Fruit fly (Drosophila melanogaster) whole organism, embryonic: ENCODE measurements around the gene CG12608.

Experiments
- Aef1 ChIP-seq: fragments of 200-800 bp; sonication (Bioruptor generic); IDR thresholded peaks from 3 replicates; pipeline ENCODE4 v1.3.6; 2022; ENCODE audit warnings: missing biosample characterization, missing genetic modification characterization
- C15 ChIP-seq: fragments of 200-800 bp; sonication (Bioruptor generic); IDR thresholded peaks from 3 replicates; pipeline ENCODE4 v1.3.6; 2022; ENCODE audit warnings: missing biosample characterization, missing genetic modification characterization
- CG10462 ChIP-seq: fragments of 200-800 bp; sonication (Bioruptor generic); optimal IDR thresholded peaks from 2 replicates; lab custom pipeline; 2016; ENCODE audit warnings: missing biosample characterization, missing genetic modification characterization
- CG10959 ChIP-seq: fragments of 200-800 bp; sonication (Bioruptor generic); IDR thresholded peaks from 2 replicates; pipeline ENCODE4 v1.3.6; 2022; ENCODE audit warnings: missing biosample characterization, missing genetic modification characterization
- CG10979 ChIP-seq: fragments of 200-800 bp; sonication (Bioruptor generic); optimal IDR thresholded peaks from 2 replicates; lab custom pipeline; 2018; ENCODE audit warnings: missing biosample characterization, mild to moderate bottlenecking, missing genetic modification characterization, moderate library complexity
- CG11247 ChIP-seq: fragments of 200-800 bp; sonication (Bioruptor generic); IDR thresholded peaks from 2 replicates; pipeline ENCODE4 v1.3.6; 2022; ENCODE audit warnings: missing biosample characterization, missing genetic modification characterization
- CG12104 ChIP-seq: fragments of 200-800 bp; sonication (Bioruptor generic); optimal IDR thresholded peaks from 3 replicates; lab custom pipeline; 2016; ENCODE audit warnings: missing biosample characterization, missing genetic modification characterization
- CG12155 ChIP-seq: fragments of 200-800 bp; sonication (Bioruptor generic); optimal IDR thresholded peaks from 3 replicates; lab custom pipeline; 2016; ENCODE audit warnings: missing biosample characterization, missing genetic modification characterization
- CG15696 ChIP-seq: fragments of 200-800 bp; sonication (Bioruptor generic); optimal IDR thresholded peaks from 2 replicates; lab custom pipeline; 2019; ENCODE audit warnings: missing biosample characterization, mild to moderate bottlenecking, missing genetic modification characterization, moderate library complexity
- CG17328 ChIP-seq: fragments of 200-800 bp; sonication (Bioruptor generic); IDR thresholded peaks from 2 replicates; pipeline ENCODE4 v1.3.6; 2022; ENCODE audit warnings: missing biosample characterization, missing genetic modification characterization
- CG17568 ChIP-seq: fragments of 200-800 bp; sonication (Bioruptor generic); optimal IDR thresholded peaks from 2 replicates; lab custom pipeline; 2018; ENCODE audit warnings: missing biosample characterization, mild to moderate bottlenecking, missing genetic modification characterization, moderate library complexity
- CG17912 ChIP-seq: fragments of 200-800 bp; sonication (Bioruptor generic); optimal IDR thresholded peaks from 2 replicates; lab custom pipeline; 2018; ENCODE audit warnings: missing biosample characterization, mild to moderate bottlenecking, missing genetic modification characterization
- CG31224 ChIP-seq: fragments of 200-800 bp; sonication (Bioruptor generic); IDR thresholded peaks from 2 replicates; pipeline ENCODE4 v1.3.6; 2022; ENCODE audit warnings: missing biosample characterization, missing genetic modification characterization
- CG3163 ChIP-seq: fragments of 200-800 bp; sonication (Bioruptor generic); optimal IDR thresholded peaks from 3 replicates; lab custom pipeline; 2016; ENCODE audit warnings: missing biosample characterization, missing genetic modification characterization
- CG42726 ChIP-seq: fragments of 200-800 bp; sonication (Bioruptor generic); IDR thresholded peaks from 2 replicates; pipeline ENCODE4 v1.3.6; 2022; ENCODE audit warnings: missing biosample characterization, missing genetic modification characterization; ENCODE audit not compliant: partially characterized antibody
- CG4360 ChIP-seq: fragments of 200-800 bp; sonication (Bioruptor generic); IDR thresholded peaks from 2 replicates; pipeline ENCODE4 v1.3.6; 2022; ENCODE audit warnings: missing biosample characterization, missing genetic modification characterization
- CG4617 ChIP-seq: fragments of 200-800 bp; sonication (Bioruptor generic); optimal IDR thresholded peaks from 3 replicates; lab custom pipeline; 2016; ENCODE audit warnings: missing biosample characterization, missing genetic modification characterization, borderline replicate concordance
- CG8944 ChIP-seq: fragments of 200-800 bp; sonication (Bioruptor generic); optimal IDR thresholded peaks from 3 replicates; lab custom pipeline; 2016; ENCODE audit warnings: missing biosample characterization, missing genetic modification characterization
- E2f2 ChIP-seq: fragments of 200-800 bp; sonication (Bioruptor generic); IDR thresholded peaks from 2 replicates; pipeline ENCODE4 v1.3.6; 2022; ENCODE audit warnings: missing biosample characterization, missing genetic modification characterization
- H2.0 ChIP-seq: fragments of 200-800 bp; sonication (Bioruptor generic); IDR thresholded peaks from 2 replicates; pipeline ENCODE4 v1.3.6; 2022; ENCODE audit warnings: missing biosample characterization, missing genetic modification characterization
- Hand ChIP-seq: fragments of 200-800 bp; sonication (Bioruptor generic); optimal IDR thresholded peaks from 2 replicates; lab custom pipeline; 2017; ENCODE audit warnings: mild to moderate bottlenecking, missing biosample characterization, missing genetic modification reagents, missing genetic modification characterization
- Hsf ChIP-seq: fragments of 200-800 bp; sonication (Bioruptor generic); optimal IDR thresholded peaks from 3 replicates; lab custom pipeline; 2016; ENCODE audit warnings: missing biosample characterization, missing genetic modification characterization
- Mad ChIP-seq: fragments of 200-800 bp; sonication (Bioruptor generic); optimal IDR thresholded peaks from 2 replicates; lab custom pipeline; 2016; ENCODE audit warnings: missing biosample characterization, missing genetic modification characterization
- Meics ChIP-seq: fragments of 200-800 bp; sonication (Bioruptor generic); optimal IDR thresholded peaks from 2 replicates; lab custom pipeline; 2017; ENCODE audit warnings: missing biosample characterization, mild to moderate bottlenecking, missing genetic modification characterization
- Mrtf ChIP-seq: fragments of 200-800 bp; sonication (Bioruptor generic); IDR thresholded peaks from 3 replicates; pipeline ENCODE4 v1.3.6; 2022; ENCODE audit warnings: missing biosample characterization, missing genetic modification characterization
- Myb ChIP-seq: fragments of 200-800 bp; sonication (Bioruptor generic); optimal IDR thresholded peaks from 2 replicates; lab custom pipeline; 2016; ENCODE audit warnings: missing biosample characterization, missing genetic modification characterization
- Oaz ChIP-seq: fragments of 200-800 bp; sonication (Bioruptor generic); IDR thresholded peaks from 2 replicates; pipeline ENCODE4 v1.3.6; 2022; ENCODE audit warnings: missing biosample characterization, missing genetic modification characterization
- Poxn ChIP-seq: fragments of 200-800 bp; sonication (Bioruptor generic); IDR thresholded peaks from 2 replicates; pipeline ENCODE4 v1.3.6; 2022; ENCODE audit warnings: missing biosample characterization, missing genetic modification characterization
- Sin3A ChIP-seq: fragments of >200 bp; optimal IDR thresholded peaks from 2 replicates; lab custom pipeline; 2018
- ac ChIP-seq: fragments of 200-800 bp; sonication (Bioruptor generic); optimal IDR thresholded peaks from 3 replicates; lab custom pipeline; 2017; ENCODE audit warnings: missing biosample characterization, mild to moderate bottlenecking, missing genetic modification characterization
- aop ChIP-seq: fragments of 200-800 bp; sonication (Bioruptor generic); IDR thresholded peaks from 2 replicates; pipeline ENCODE4 v1.3.6; 2022; ENCODE audit warnings: missing biosample characterization, missing genetic modification characterization
- ash1 ChIP-seq: fragments of 200-800 bp; sonication (Bioruptor generic); optimal IDR thresholded peaks from 2 replicates; lab custom pipeline; 2018; ENCODE audit warnings: missing biosample characterization, mild to moderate bottlenecking, missing genetic modification characterization
- cato ChIP-seq: fragments of 200-800 bp; sonication (Bioruptor generic); optimal IDR thresholded peaks from 2 replicates; lab custom pipeline; 2016; ENCODE audit warnings: missing biosample characterization, missing genetic modification characterization, borderline replicate concordance
- cwo ChIP-seq: fragments of 200-800 bp; sonication (Bioruptor generic); optimal IDR thresholded peaks from 3 replicates; lab custom pipeline; 2017; ENCODE audit warnings: missing biosample characterization, missing genetic modification characterization, mild to moderate bottlenecking, moderate library complexity, missing genetic modification reagents
- disco-r ChIP-seq: fragments of 200-800 bp; sonication (Bioruptor generic); optimal IDR thresholded peaks from 2 replicates; lab custom pipeline; 2016; ENCODE audit warnings: missing biosample characterization, missing genetic modification characterization
- dmrt99B ChIP-seq: fragments of 200-800 bp; sonication (Bioruptor generic); optimal IDR thresholded peaks from 2 replicates; lab custom pipeline; 2018; ENCODE audit warnings: missing biosample characterization, mild to moderate bottlenecking, missing genetic modification characterization, moderate library complexity
- gro ChIP-seq: fragments of 200-800 bp; sonication (Bioruptor generic); optimal IDR thresholded peaks from 2 replicates; lab custom pipeline; 2016; ENCODE audit warnings: missing biosample characterization, missing genetic modification characterization
- jigr1 ChIP-seq: fragments of 200-800 bp; sonication (Bioruptor generic); IDR thresholded peaks from 3 replicates; pipeline ENCODE4 v1.3.6; 2022; ENCODE audit warnings: missing biosample characterization, missing genetic modification characterization
- mirr ChIP-seq: fragments of 200-800 bp; sonication (Bioruptor generic); optimal IDR thresholded peaks from 3 replicates; lab custom pipeline; 2018; ENCODE audit warnings: missing biosample characterization, mild to moderate bottlenecking, missing genetic modification characterization
- nerfin-1 ChIP-seq: fragments of 200-800 bp; sonication (Bioruptor generic); optimal IDR thresholded peaks from 3 replicates; lab custom pipeline; 2019; ENCODE audit warnings: missing biosample characterization, mild to moderate bottlenecking, missing genetic modification characterization, moderate library complexity
- oc ChIP-seq: fragments of 200-800 bp; sonication (Bioruptor generic); optimal IDR thresholded peaks from 2 replicates; lab custom pipeline; 2018; ENCODE audit warnings: missing biosample characterization, mild to moderate bottlenecking, missing genetic modification characterization, moderate library complexity
- org-1 ChIP-seq: fragments of 200-800 bp; sonication (Bioruptor generic); optimal IDR thresholded peaks from 2 replicates; lab custom pipeline; 2017; ENCODE audit warnings: missing biosample characterization, missing genetic modification characterization
- p53 ChIP-seq: fragments of 200-800 bp; sonication (Bioruptor generic); optimal IDR thresholded peaks from 2 replicates; lab custom pipeline; 2016; ENCODE audit warnings: missing biosample characterization, missing genetic modification characterization
- pita ChIP-seq: fragments of 200-800 bp; sonication (Bioruptor generic); optimal IDR thresholded peaks from 2 replicates; lab custom pipeline; 2017; ENCODE audit warnings: missing biosample characterization, mild to moderate bottlenecking, missing genetic modification characterization
- salm ChIP-seq: fragments of 200-800 bp; sonication (Bioruptor generic); optimal IDR thresholded peaks from 2 replicates; lab custom pipeline; 2018; ENCODE audit warnings: missing biosample characterization, mild to moderate bottlenecking, missing genetic modification characterization
- sens ChIP-seq: fragments of 200-800 bp; sonication (Bioruptor generic); peaks from one replicate; lab custom pipeline; 2016; ENCODE audit warnings: missing biosample characterization, missing genetic modification characterization
- so ChIP-seq: fragments of 200-800 bp; sonication (Bioruptor generic); IDR thresholded peaks from 3 replicates; pipeline ENCODE4 v1.3.6; 2022; ENCODE audit warnings: missing biosample characterization, missing genetic modification characterization
- tup ChIP-seq: fragments of 200-800 bp; sonication (Bioruptor generic); optimal IDR thresholded peaks from 2 replicates; lab custom pipeline; 2016; ENCODE audit warnings: missing biosample characterization, mild to moderate bottlenecking, missing genetic modification characterization, moderate library complexity
- tx ChIP-seq: fragments of 200-800 bp; sonication (Bioruptor generic); optimal IDR thresholded peaks from 2 replicates; lab custom pipeline; 2016; ENCODE audit warnings: missing biosample characterization, missing genetic modification characterization
- wek ChIP-seq: fragments of 200-800 bp; sonication (Bioruptor generic); optimal IDR thresholded peaks from 3 replicates; lab custom pipeline; 2018; ENCODE audit warnings: missing biosample characterization, mild to moderate bottlenecking, missing genetic modification characterization, moderate library complexity
- yki ChIP-seq: fragments of >200 bp; optimal IDR thresholded peaks from 3 replicates; lab custom pipeline; 2018
- zfh1 ChIP-seq: fragments of 200-800 bp; sonication (Bioruptor generic); IDR thresholded peaks from 3 replicates; pipeline ENCODE4 v1.3.6; 2022; ENCODE audit warnings: missing biosample characterization, missing genetic modification characterization

Gene CG12608

dm6 chrX:15323302-15323880 is 21.0 kb downstream of the CG12608 start (continued):
- peak; percentile 60 for TF ChIP-seq CG10979 (tag; lab: Kevin White, UChicago)
- TF ChIP-seq CG10959 (GFP tag; lab: Robert Waterston, UW): peak; percentile 75
- peak; percentile 26 for TF ChIP-seq CG12104 (GFP tag; lab: Kevin White, UChicago)
- TF ChIP-seq Oaz (GFP tag; lab: Robert Waterston, UW): peak; percentile 76
- TF ChIP-seq CG10462 (GFP tag; lab: Kevin White, UChicago): peak; percentile 54
- peak; percentile 89 for TF ChIP-seq CG8944 (GFP tag; lab: Kevin White, UChicago)
- no peak for TF ChIP-seq CG17568 (GFP tag; lab: Kevin White, UChicago)
- no peak for TF ChIP-seq pita (GFP tag; lab: Kevin White, UChicago)
- TF ChIP-seq yki (lab: Kevin White, UChicago): no peak
- TF ChIP-seq nerfin-1 (tag; lab: Kevin White, UChicago): peak; percentile 49
- TF ChIP-seq zfh1 (GFP tag; lab: Robert Waterston, UW): peak; percentile 94
- peak; percentile 82 for TF ChIP-seq Meics (GFP tag; lab: Kevin White, UChicago)
- peak; percentile 90 for TF ChIP-seq Aef1 (GFP tag; lab: Robert Waterston, UW)
- TF ChIP-seq p53: peak; percentile 88
- peak; percentile 79 for TF ChIP-seq CG12155 (GFP tag; lab: Kevin White, UChicago)
- TF ChIP-seq ash1 (GFP tag; lab: Kevin White, UChicago): peak; percentile 76
- TF ChIP-seq CG3163 (GFP tag; lab: Kevin White, UChicago): peak; percentile 82
- TF ChIP-seq aop (GFP tag; lab: Robert Waterston, UW): peak; percentile 87
- TF ChIP-seq tup (GFP tag; lab: Kevin White, UChicago): peak; percentile 67
- peak; percentile 91 for TF ChIP-seq CG11247 (GFP tag; lab: Robert Waterston, UW)
- peak; percentile 92 for TF ChIP-seq Mrtf (GFP tag; lab: Robert Waterston, UW)
- peak; percentile 63; the same call in 1 of the 3 replicates for TF ChIP-seq C15 (GFP tag; lab: Robert Waterston, UW)
- peak; percentile 93 for TF ChIP-seq sens (GFP tag; lab: Kevin White, UChicago)
- TF ChIP-seq Hand (GFP tag; lab: Kevin White, UChicago): peak; percentile 59
- peak; percentile 70 for TF ChIP-seq org-1 (GFP tag; lab: Kevin White, UChicago)
- peak; percentile 85 for TF ChIP-seq Hsf (GFP tag; lab: Kevin White, UChicago)
- peak; percentile 71 for TF ChIP-seq Myb (GFP tag; lab: Kevin White, UChicago)
- TF ChIP-seq salm (tag; lab: Kevin White, UChicago): peak; percentile 14
- peak; percentile 68 for TF ChIP-seq wek
- peak; percentile 83 for TF ChIP-seq CG17912
- peak; percentile 70 for TF ChIP-seq CG42726 (GFP tag; lab: Robert Waterston, UW)
- peak; percentile 81 for TF ChIP-seq cwo (GFP tag; lab: Kevin White, UChicago)
- TF ChIP-seq jigr1 (GFP tag; lab: Robert Waterston, UW): 0 out of 3 replicates have a peak, but pooled peaks have one; percentile 42
- TF ChIP-seq so: peak; percentile 87
- TF ChIP-seq oc (tag; lab: Kevin White, UChicago): peak; percentile 64
- TF ChIP-seq Sin3A (lab: Kevin White, UChicago): no peak
- TF ChIP-seq disco-r (GFP tag; lab: Kevin White, UChicago): peak; percentile 49
- peak; percentile 82 for TF ChIP-seq CG31224 (GFP tag; lab: Robert Waterston, UW)
- TF ChIP-seq cato (GFP tag; lab: Kevin White, UChicago): peak; percentile 36
- TF ChIP-seq Mad (GFP tag; lab: Kevin White, UChicago): peak; percentile 70
- TF ChIP-seq tx (GFP tag; lab: Kevin White, UChicago): peak; percentile 84
- peak; percentile 37 for TF ChIP-seq CG15696 (tag; lab: Kevin White, UChicago)
- TF ChIP-seq dmrt99B (tag; lab: Kevin White, UChicago): peak; percentile 73
- peak; percentile 66; the same call in 1 of the 2 replicates for TF ChIP-seq E2f2
- peak; percentile 68 for TF ChIP-seq Poxn
- peak; percentile 87 for TF ChIP-seq H2.0 (GFP tag; lab: Robert Waterston, UW)
- TF ChIP-seq ac (GFP tag; lab: Kevin White, UChicago): no peak
- peak; percentile 59 for TF ChIP-seq CG4360
- TF ChIP-seq mirr: peak; percentile 88
- peak; percentile 90 for TF ChIP-seq CG17328 (GFP tag; lab: Robert Waterston, UW)
- peak; percentile 87 for TF ChIP-seq gro (GFP tag; lab: Kevin White, UChicago)
- TF ChIP-seq CG4617 (GFP tag; lab: Kevin White, UChicago): peak; percentile 57
